Worm (Caenorhabditis elegans) whole organism, young adult: ENCODE results near the gene C17F4.8.

Experiments used
- F52B5.7 ChIP-seq: sonication (generic microtip); optimal IDR thresholded peaks from 2 replicates; lab custom pipeline; 2016; ENCODE audit warnings: mild to moderate bottlenecking, missing genetic modification characterization, missing compliant biosample characterization
- F57C9.4 ChIP-seq: sonication (generic microtip); optimal IDR thresholded peaks from 2 replicates; lab custom pipeline; 2017; ENCODE audit warnings: mild to moderate bottlenecking, missing genetic modification characterization, missing compliant biosample characterization
- K11D2.4 ChIP-seq: fragments of 200-800 bp; sonication (Bioruptor generic); IDR thresholded peaks from 2 replicates; pipeline ENCODE4 v1.3.6; 2022; ENCODE audit warnings: missing genetic modification reagents, missing genetic modification characterization, missing compliant biosample characterization
- T26A5.8 ChIP-seq: sonication (generic microtip); optimal IDR thresholded peaks from 2 replicates; lab custom pipeline; 2016; ENCODE audit warnings: missing genetic modification characterization, missing compliant biosample characterization
- Y95B8A.8 ChIP-seq: fragments of 200-800 bp; sonication (Bioruptor generic); IDR thresholded peaks from 2 replicates; pipeline ENCODE4 v1.3.6; 2022; ENCODE audit warnings: missing genetic modification reagents, missing genetic modification characterization, missing compliant biosample characterization
- athp-1 ChIP-seq: sonication (generic microtip); optimal IDR thresholded peaks from 2 replicates; lab custom pipeline; 2017; ENCODE audit warnings: mild to moderate bottlenecking, missing genetic modification characterization, missing compliant biosample characterization
- attf-5 ChIP-seq: fragments of 200-800 bp; sonication (Bioruptor generic); optimal IDR thresholded peaks from 2 replicates; lab custom pipeline; 2018; ENCODE audit warnings: mild to moderate bottlenecking, missing genetic modification characterization, missing compliant biosample characterization
- ceh-91 ChIP-seq: fragments of 200-800 bp; sonication (Bioruptor generic); IDR thresholded peaks from 2 replicates; pipeline ENCODE4 v1.3.6; 2022; ENCODE audit warnings: missing genetic modification reagents, missing genetic modification characterization, missing compliant biosample characterization
- dox-1 ChIP-seq: fragments of 200-800 bp; sonication (Bioruptor generic); IDR thresholded peaks from 2 replicates; pipeline ENCODE4 v1.3.6; 2022; ENCODE audit warnings: missing genetic modification reagents, missing genetic modification characterization, missing compliant biosample characterization
- egrh-3 ChIP-seq: fragments of 200-800 bp; sonication (Bioruptor generic); IDR thresholded peaks from 2 replicates; pipeline ENCODE4 v1.3.6; 2022; ENCODE audit warnings: missing genetic modification reagents, missing genetic modification characterization, missing compliant biosample characterization
- ekl-4 ChIP-seq: fragments of 200-800 bp; sonication (Bioruptor generic); IDR thresholded peaks from 2 replicates; pipeline ENCODE4 v1.3.6; 2022; ENCODE audit warnings: missing genetic modification reagents, missing genetic modification characterization, missing compliant biosample characterization
- madf-8 ChIP-seq: fragments of 200-800 bp; sonication (Bioruptor generic); conservative IDR thresholded peaks from 2 replicates; pipeline ENCODE4 v1.3.6; 2022; ENCODE audit warnings: missing genetic modification reagents, missing genetic modification characterization, missing compliant biosample characterization
- mel-28 ChIP-seq: sonication (generic microtip); optimal IDR thresholded peaks from 2 replicates; lab custom pipeline; 2016; ENCODE audit warnings: borderline replicate concordance, mild to moderate bottlenecking, missing genetic modification characterization, missing compliant biosample characterization
- nfya-1 ChIP-seq: sonication (generic microtip); optimal IDR thresholded peaks from 2 replicates; lab custom pipeline; 2017; ENCODE audit warnings: antibody characterized with exemption, missing compliant biosample characterization, missing genetic modification characterization, borderline replicate concordance; ENCODE audit not compliant: insufficient read depth

DNA sequence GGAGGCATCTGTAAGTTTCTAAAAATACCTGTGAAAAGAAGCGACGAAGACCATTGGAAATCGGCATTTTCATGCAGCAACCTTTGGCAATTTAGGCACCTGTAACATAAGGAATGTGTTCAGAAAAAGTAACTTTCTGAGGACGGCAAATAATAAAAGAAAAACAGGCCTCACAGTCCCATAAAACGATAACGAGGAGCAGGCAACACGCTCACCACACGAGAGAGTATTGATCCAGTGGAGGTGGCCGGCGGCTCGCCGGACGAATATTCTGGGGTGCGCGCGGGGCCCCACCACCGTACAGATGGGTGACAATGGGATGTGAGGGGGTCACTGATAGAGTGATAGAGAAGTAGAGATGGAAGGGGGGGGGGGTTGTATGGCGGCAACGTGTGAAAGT is 40.3 kb upstream of the C17F4.8 start, which contains the start of gene F02E11.3:
- TF ChIP-seq mel-28 (no peak), F52B5.7 (tag; lab: Kevin White, UChicago) (no peak), dox-1 (GFP tag; lab: Robert Waterston, UW) (no peak), madf-8 (GFP tag; lab: Robert Waterston, UW) (no peak), ceh-91 (GFP tag; lab: Robert Waterston, UW) (no peak), T26A5.8 (tag; lab: Kevin White, UChicago) (no peak), attf-5 (GFP tag; lab: Kevin White, UChicago) (no peak), K11D2.4 (GFP tag; lab: Robert Waterston, UW) (no peak), athp-1 (tag; lab: Kevin White, UChicago) (no peak), nfya-1 (tag; lab: Kevin White, UChicago) (no peak), F57C9.4 (tag; lab: Kevin White, UChicago) (no peak), ekl-4 (GFP tag; lab: Robert Waterston, UW) (no peak), Y95B8A.8 (GFP tag; lab: Robert Waterston, UW) (no peak), egrh-3 (GFP tag; lab: Robert Waterston, UW) (no peak)
